Worm (Caenorhabditis elegans) whole organism, early embryonic: ENCODE measurements around the gene dhs-26.

Experiments
- ama-1 ChIP-seq: fragments of 150-350 bp; optimal IDR thresholded peaks from 2 replicates; lab custom pipeline; 2014
- ceh-13 ChIP-seq: fragments of 200-800 bp; sonication (Bioruptor generic); optimal IDR thresholded peaks from 2 replicates; lab custom pipeline; 2018; ENCODE audit warnings: mild to moderate bottlenecking, missing genetic modification characterization, missing compliant biosample characterization
- ceh-36 ChIP-seq: sonication (generic microtip); optimal IDR thresholded peaks from 2 replicates; lab custom pipeline; 2016; ENCODE audit warnings: missing genetic modification characterization, inconsistent platforms, missing compliant biosample characterization
- ets-7 ChIP-seq: sonication (generic microtip); optimal IDR thresholded peaks from 2 replicates; lab custom pipeline; 2016; ENCODE audit warnings: missing genotype, missing genetic modification characterization, missing compliant biosample characterization
- hmg-4 ChIP-seq: fragments of 200-800 bp; sonication (Bioruptor generic); optimal IDR thresholded peaks from 2 replicates; lab custom pipeline; 2018; ENCODE audit warnings: mild to moderate bottlenecking, missing genetic modification characterization, missing compliant biosample characterization
- tbx-37 ChIP-seq: fragments of 200-800 bp; sonication (Bioruptor generic); conservative IDR thresholded peaks from 2 replicates; pipeline ENCODE4 v1.3.6; 2022; ENCODE audit warnings: missing genetic modification reagents, missing genetic modification characterization, missing compliant biosample characterization
- tra-4 ChIP-seq: sonication (generic microtip); optimal IDR thresholded peaks from 2 replicates; lab custom pipeline; 2017; ENCODE audit warnings: missing genetic modification characterization, missing compliant biosample characterization

DNA sequence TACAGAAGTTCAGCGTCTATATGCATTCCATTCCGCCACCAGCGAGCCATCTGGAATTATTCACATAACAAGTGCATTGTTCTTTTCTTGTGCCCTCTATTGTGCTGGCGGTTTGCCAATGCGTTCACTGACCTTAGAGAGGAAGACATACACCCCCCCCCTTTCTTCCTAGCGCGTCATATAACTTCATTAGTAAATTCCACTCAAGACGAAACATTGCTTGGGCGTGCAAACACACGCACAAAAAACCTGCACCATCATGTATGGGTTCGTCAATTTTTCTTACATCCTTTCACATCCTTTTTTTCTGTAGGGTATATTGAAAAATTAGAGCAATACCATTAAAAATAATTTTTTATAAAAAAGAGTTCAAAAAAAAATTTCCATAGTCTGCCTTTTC is 10.8 kb downstream of the dhs-26 start, which contains the start of gene ZK816.1:
- TF ChIP-seq ama-1 = no peak
- no peak for TF ChIP-seq tbx-37 (GFP tag; lab: Robert Waterston, UW)
- TF ChIP-seq ceh-36 (tag; lab: Kevin White, UChicago) = no peak
- TF ChIP-seq ceh-13 = no peak
- no peak for TF ChIP-seq tra-4
- no peak for TF ChIP-seq ets-7 (tag; lab: Kevin White, UChicago)
- no peak for TF ChIP-seq hmg-4 (GFP tag; lab: Kevin White, UChicago)
